Worm (Caenorhabditis elegans) whole organism, L1 larva: ENCODE measurements around the gene Y67H2A.10.

Experiments
- aha-1 ChIP-seq: fragments of 150-350 bp; optimal IDR thresholded peaks from 2 replicates; lab custom pipeline; 2014; ENCODE audit warnings: missing biosample characterization, missing genetic modification characterization
- ceh-82 ChIP-seq, 3 experiments: fragments of 150-350 bp in 1 of 3; sonication (generic microtip) in 2 of 3; optimal IDR thresholded peaks; 2 replicates each; lab custom pipeline; 2014 to 2017; ENCODE audit warnings: missing biosample characterization in 3 of 3, missing genetic modification characterization in 3 of 3
- dpl-1 ChIP-seq, 3 experiments: fragments of 150-350 bp in 2 of 3; sonication (generic microtip) in 1 of 3; optimal IDR thresholded peaks; 2 replicates each; lab custom pipeline; 2014 to 2017; ENCODE audit warnings: missing biosample characterization in 3 of 3, missing genetic modification characterization in 3 of 3, missing genetic modification reagents in 3 of 3
- efl-1 ChIP-seq, 4 experiments: fragments of 150-350 bp; optimal IDR thresholded peaks in 3 of 4; peaks in 1 of 4; 1 replicate in 1 of 4; 2 replicates in 3 of 4; lab custom pipeline; 2014; ENCODE audit warnings: missing biosample characterization in 2 of 4, missing genetic modification characterization in 2 of 4, missing genetic modification reagents in 2 of 4
- egl-13 ChIP-seq: sonication (generic microtip); optimal IDR thresholded peaks from 2 replicates; lab custom pipeline; 2016; ENCODE audit warnings: missing genotype, missing genetic modification reagents, missing genetic modification characterization, missing compliant biosample characterization
- ets-5 ChIP-seq: fragments of 200-800 bp; sonication (Bioruptor generic); IDR thresholded peaks from 2 replicates; pipeline ENCODE4 v1.3.6; 2022; ENCODE audit warnings: missing genetic modification characterization, missing compliant biosample characterization
- fkh-10 ChIP-seq: sonication (generic microtip); optimal IDR thresholded peaks from 2 replicates; lab custom pipeline; 2017; ENCODE audit warnings: missing biosample characterization, missing genetic modification reagents, missing genetic modification characterization
- fkh-4 ChIP-seq: sonication (generic microtip); optimal IDR thresholded peaks from 2 replicates; lab custom pipeline; 2016; ENCODE audit warnings: missing compliant biosample characterization, missing genetic modification characterization, borderline replicate concordance
- fkh-8 ChIP-seq: sonication (generic microtip); optimal IDR thresholded peaks from 2 replicates; lab custom pipeline; 2016; ENCODE audit warnings: mild to moderate bottlenecking, missing genetic modification characterization, missing compliant biosample characterization
- grh-1 ChIP-seq: fragments of 200-800 bp; sonication (Bioruptor generic); IDR thresholded peaks from 2 replicates; pipeline ENCODE4 v1.3.6; 2022; ENCODE audit warnings: missing genetic modification reagents, missing genetic modification characterization, missing compliant biosample characterization
- hlh-17 ChIP-seq: fragments of 200-800 bp; sonication (Bioruptor generic); optimal IDR thresholded peaks from 2 replicates; lab custom pipeline; 2018; ENCODE audit warnings: missing genetic modification characterization, mild to moderate bottlenecking, missing compliant biosample characterization, moderate library complexity, borderline replicate concordance
- hlh-4 ChIP-seq: sonication (generic microtip); optimal IDR thresholded peaks from 2 replicates; lab custom pipeline; 2016; ENCODE audit warnings: mild to moderate bottlenecking, missing genetic modification characterization, missing compliant biosample characterization
- isw-1 ChIP-seq: fragments of 200-800 bp; sonication (Bioruptor generic); IDR thresholded peaks from 2 replicates; pipeline ENCODE4 v1.3.6; 2022; ENCODE audit warnings: missing genetic modification characterization, missing compliant biosample characterization
- lin-13 ChIP-seq: fragments of 150-350 bp; optimal IDR thresholded peaks from 2 replicates; lab custom pipeline; 2014; ENCODE audit warnings: missing biosample characterization, missing genetic modification reagents, missing genetic modification characterization
- lin-14 ChIP-seq: fragments of 200-800 bp; sonication (Bioruptor generic); optimal IDR thresholded peaks from 2 replicates; lab custom pipeline; 2018; ENCODE audit warnings: mild to moderate bottlenecking, missing genetic modification characterization, moderate library complexity, missing compliant biosample characterization
- lin-15B ChIP-seq: fragments of 150-350 bp; sonication (generic microtip); optimal IDR thresholded peaks from 3 replicates; lab custom pipeline; 2014; ENCODE audit warnings: missing biosample characterization, missing genetic modification characterization
- lin-35 ChIP-seq, 2 experiments: fragments of 150-350 bp; optimal IDR thresholded peaks; 2 replicates each; lab custom pipeline; 2014; ENCODE audit warnings: missing biosample characterization in 2 of 2, missing genetic modification characterization in 2 of 2, missing genetic modification reagents in 2 of 2
- mab-9 ChIP-seq: fragments of 200-800 bp; sonication (Bioruptor generic); IDR thresholded peaks from 2 replicates; pipeline ENCODE4 v1.3.6; 2022; ENCODE audit warnings: missing genetic modification reagents, missing genetic modification characterization, missing compliant biosample characterization
- mdl-1 ChIP-seq, 2 experiments: fragments of 150-350 bp; optimal IDR thresholded peaks; 2 replicates each; lab custom pipeline; 2014 to 2017; ENCODE audit warnings: missing biosample characterization in 2 of 2, missing genetic modification characterization in 2 of 2, inconsistent platforms in 1 of 2
- mep-1 ChIP-seq: fragments of 150-350 bp; optimal IDR thresholded peaks from 2 replicates; lab custom pipeline; 2014; ENCODE audit warnings: missing biosample characterization, missing genetic modification characterization
- nhr-19 ChIP-seq: fragments of 200-800 bp; sonication (Bioruptor generic); conservative IDR thresholded peaks from 2 replicates; pipeline ENCODE4 v1.3.6; 2022; ENCODE audit warnings: missing genetic modification characterization, missing compliant biosample characterization
- nhr-237 ChIP-seq: fragments of 150-350 bp; optimal IDR thresholded peaks from 2 replicates; lab custom pipeline; 2014; ENCODE audit warnings: missing biosample characterization, missing genetic modification characterization
- nhr-28 ChIP-seq: fragments of 150-350 bp; optimal IDR thresholded peaks from 2 replicates; lab custom pipeline; 2014; ENCODE audit warnings: missing biosample characterization, missing genetic modification characterization
- nhr-47 ChIP-seq: sonication (generic microtip); optimal IDR thresholded peaks from 2 replicates; lab custom pipeline; 2016; ENCODE audit warnings: mild to moderate bottlenecking, missing genetic modification characterization, moderate library complexity, missing compliant biosample characterization
- nhr-71 ChIP-seq: sonication (generic microtip); optimal IDR thresholded peaks from 2 replicates; lab custom pipeline; 2016; ENCODE audit warnings: mild to moderate bottlenecking, missing genetic modification characterization, moderate library complexity, missing compliant biosample characterization
- nhr-76 ChIP-seq: sonication (generic microtip); optimal IDR thresholded peaks from 2 replicates; lab custom pipeline; 2017; ENCODE audit warnings: missing biosample characterization, missing genetic modification characterization
- pqm-1 ChIP-seq: sonication (generic microtip); optimal IDR thresholded peaks from 3 replicates; lab custom pipeline; 2017; ENCODE audit warnings: missing biosample characterization, missing genetic modification characterization
- rnt-1 ChIP-seq: sonication (generic microtip); optimal IDR thresholded peaks from 2 replicates; lab custom pipeline; 2016; ENCODE audit warnings: mild to moderate bottlenecking, missing genetic modification characterization, moderate library complexity, missing compliant biosample characterization
- skn-1 ChIP-seq: fragments of 150-350 bp; optimal IDR thresholded peaks from 2 replicates; lab custom pipeline; 2014; ENCODE audit warnings: missing biosample characterization, missing genetic modification characterization
- sup-37 ChIP-seq: fragments of 200-800 bp; sonication (Bioruptor generic); optimal IDR thresholded peaks from 2 replicates; lab custom pipeline; 2018; ENCODE audit warnings: mild to moderate bottlenecking, missing genetic modification characterization, missing compliant biosample characterization
- swsn-7 ChIP-seq: sonication (generic microtip); optimal IDR thresholded peaks from 2 replicates; lab custom pipeline; 2016; ENCODE audit warnings: missing genetic modification characterization, missing compliant biosample characterization
- tbx-2 ChIP-seq: sonication (generic microtip); optimal IDR thresholded peaks from 2 replicates; lab custom pipeline; 2016; ENCODE audit warnings: missing genetic modification characterization, missing compliant biosample characterization
- unc-130 ChIP-seq: fragments of 150-350 bp; optimal IDR thresholded peaks from 2 replicates; lab custom pipeline; 2017; ENCODE audit warnings: missing biosample characterization, missing genetic modification characterization, inconsistent platforms
- unc-30 ChIP-seq: sonication (generic microtip); optimal IDR thresholded peaks from 2 replicates; lab custom pipeline; 2017; ENCODE audit warnings: missing biosample characterization, missing genetic modification characterization
- unc-62 ChIP-seq: fragments of 150-350 bp; optimal IDR thresholded peaks from 2 replicates; lab custom pipeline; 2014; ENCODE audit warnings: missing biosample characterization, missing genetic modification reagents, missing genetic modification characterization
- unc-86 ChIP-seq: sonication (generic microtip); optimal IDR thresholded peaks from 2 replicates; lab custom pipeline; 2016; ENCODE audit warnings: missing genetic modification characterization, missing compliant biosample characterization
- vab-15 ChIP-seq: sonication (generic microtip); optimal IDR thresholded peaks from 2 replicates; lab custom pipeline; 2017; ENCODE audit warnings: missing genotype, mild to moderate bottlenecking, missing genetic modification characterization, missing compliant biosample characterization
- xbp-1 ChIP-seq: sonication (generic microtip); optimal IDR thresholded peaks from 2 replicates; lab custom pipeline; 2016; ENCODE audit warnings: missing genetic modification characterization, missing compliant biosample characterization
- ztf-4 ChIP-seq: fragments of 150-350 bp; optimal IDR thresholded peaks from 2 replicates; lab custom pipeline; 2014; ENCODE audit warnings: missing biosample characterization, missing genetic modification characterization

Y67H2A.10 gene

ce11 chrIV:13322429-13322828 is 33.1 kb upstream of the Y67H2A.10 start (continued):
- no peak for TF ChIP-seq mab-9 (GFP tag; lab: Robert Waterston, UW)
- TF ChIP-seq pqm-1 (tag; lab: Kevin White, UChicago) = no peak
- TF ChIP-seq sup-37 = no peak
- TF ChIP-seq fkh-8 (tag; lab: Kevin White, UChicago) = peak; percentile 71
- peak; percentile 72 for TF ChIP-seq ztf-4 (tag; lab: Kevin White, UChicago)
- TF ChIP-seq nhr-19 (GFP tag; lab: Robert Waterston, UW) = peak; percentile 86
- TF ChIP-seq lin-15B = peak; percentile 2
- peak; percentile 35; the same call in 1 of the 2 replicates for TF ChIP-seq grh-1 (GFP tag; lab: Robert Waterston, UW)
- peak in 2 of 3 experiments; percentile 44 to 71 for TF ChIP-seq ceh-82 (tag; optimal IDR thresholded peaks at IDR 0.05; lab: Kevin White, UChicago)
- TF ChIP-seq egl-13 = no peak
- TF ChIP-seq hlh-4 (tag; lab: Kevin White, UChicago) = no peak
- peak; percentile 64 for TF ChIP-seq unc-86 (tag; lab: Kevin White, UChicago)
- TF ChIP-seq skn-1 (tag; lab: Kevin White, UChicago) = no peak
- TF ChIP-seq mdl-1 (tag; optimal IDR thresholded peaks at IDR 0.05; lab: Kevin White, UChicago) = peak in 1 of 2 experiments; percentile 63
- TF ChIP-seq tbx-2 (tag; lab: Kevin White, UChicago) = peak; percentile 81
- TF ChIP-seq nhr-71 (tag; lab: Kevin White, UChicago) = peak; percentile 96
- TF ChIP-seq rnt-1 (tag; lab: Kevin White, UChicago) = peak; percentile 84
- TF ChIP-seq xbp-1 = peak; percentile 65
- no peak for TF ChIP-seq unc-62 (GFP tag; lab: Kevin White, UChicago)
- peak; percentile 31 for TF ChIP-seq aha-1 (tag; lab: Kevin White, UChicago)
- peak; percentile 58 for TF ChIP-seq efl-1 (optimal IDR thresholded peaks at IDR 0.05; lab: Kevin White, UChicago)
- TF ChIP-seq efl-1 (GFP tag; optimal IDR thresholded peaks at IDR 0.05 in 1 of 2; lab: Kevin White, UChicago) = peak; percentile 19 to 70
- TF ChIP-seq fkh-4 (tag; lab: Kevin White, UChicago) = no peak
- no peak for TF ChIP-seq isw-1 (GFP tag; lab: Robert Waterston, UW)
- TF ChIP-seq lin-14 (GFP tag; lab: Kevin White, UChicago) = peak; percentile 97
- TF ChIP-seq unc-30 = no peak
- TF ChIP-seq ets-5 (GFP tag; lab: Robert Waterston, UW) = no peak
- TF ChIP-seq unc-130 (tag; lab: Kevin White, UChicago) = no peak
- peak; percentile 88 for TF ChIP-seq mep-1 (tag; lab: Kevin White, UChicago)
- peak; percentile 55 for TF ChIP-seq nhr-237 (tag; lab: Kevin White, UChicago)
- TF ChIP-seq dpl-1 (GFP tag; optimal IDR thresholded peaks at IDR 0.05; lab: Kevin White, UChicago) = peak; percentile 35 to 48 (median 37)
- no peak for TF ChIP-seq nhr-76 (tag; lab: Kevin White, UChicago)
- peak; percentile 60 for TF ChIP-seq lin-13 (GFP tag; lab: Kevin White, UChicago)
- peak; percentile 82 for TF ChIP-seq nhr-47 (tag; lab: Kevin White, UChicago)
- TF ChIP-seq fkh-10 (GFP tag; lab: Kevin White, UChicago) = peak; percentile 18
- TF ChIP-seq nhr-28 (tag; lab: Kevin White, UChicago) = no peak
- TF ChIP-seq, all 84 proteins: peak for 40

ce11 chrIV:13319886-13320650 is 30.8 kb upstream of the Y67H2A.10 start:
- TF ChIP-seq xbp-1 (no peak), hlh-17 (no peak), swsn-7 (no peak), nhr-28 (tag; lab: Kevin White, UChicago) (no peak), unc-62 (GFP tag; lab: Kevin White, UChicago) (no peak), vab-15 (tag; lab: Kevin White, UChicago) (no peak), mep-1 (tag; lab: Kevin White, UChicago) (no peak), ets-5 (GFP tag; lab: Robert Waterston, UW) (no peak), lin-35 (GFP tag; optimal IDR thresholded peaks at IDR 0.05; lab: Kevin White, UChicago) (no peak)
